Fruit fly (Drosophila melanogaster) whole organism, larva: ENCODE results near the gene Sf3b3.
A peak's percentile ranks its signal among the peaks of the same experiment; 100 is the strongest.

Experiments used
- noc ChIP-seq: fragments of 200-800 bp; sonication (Bioruptor generic); optimal IDR thresholded peaks from 3 replicates; lab custom pipeline; 2019; ENCODE audit warnings: missing biosample characterization, mild to moderate bottlenecking, missing genetic modification characterization, moderate library complexity

Sf3b3 gene

dm6 chr3L:780867-781701 is 52.1 kb downstream of the Sf3b3 start:
- TF ChIP-seq noc = peak; percentile 85

- TF ChIP-seq noc = no peak
Measured at dm6 chr3L:780489-780866, 52.7 kb downstream of the Sf3b3 start.

- no peak for TF ChIP-seq noc
Measured at dm6 chr3L:778977-779376, 54.2 kb downstream of the Sf3b3 start.

- TF ChIP-seq noc = no peak
Measured at dm6 chr3L:777299-777699, 55.9 kb downstream of the Sf3b3 start.
